Fruit fly (Drosophila melanogaster): ENCODE data around the gene CG32037.
A peak's percentile ranks its signal among the peaks of the same experiment; 100 is the strongest.

The CG32037 gene

DNA sequence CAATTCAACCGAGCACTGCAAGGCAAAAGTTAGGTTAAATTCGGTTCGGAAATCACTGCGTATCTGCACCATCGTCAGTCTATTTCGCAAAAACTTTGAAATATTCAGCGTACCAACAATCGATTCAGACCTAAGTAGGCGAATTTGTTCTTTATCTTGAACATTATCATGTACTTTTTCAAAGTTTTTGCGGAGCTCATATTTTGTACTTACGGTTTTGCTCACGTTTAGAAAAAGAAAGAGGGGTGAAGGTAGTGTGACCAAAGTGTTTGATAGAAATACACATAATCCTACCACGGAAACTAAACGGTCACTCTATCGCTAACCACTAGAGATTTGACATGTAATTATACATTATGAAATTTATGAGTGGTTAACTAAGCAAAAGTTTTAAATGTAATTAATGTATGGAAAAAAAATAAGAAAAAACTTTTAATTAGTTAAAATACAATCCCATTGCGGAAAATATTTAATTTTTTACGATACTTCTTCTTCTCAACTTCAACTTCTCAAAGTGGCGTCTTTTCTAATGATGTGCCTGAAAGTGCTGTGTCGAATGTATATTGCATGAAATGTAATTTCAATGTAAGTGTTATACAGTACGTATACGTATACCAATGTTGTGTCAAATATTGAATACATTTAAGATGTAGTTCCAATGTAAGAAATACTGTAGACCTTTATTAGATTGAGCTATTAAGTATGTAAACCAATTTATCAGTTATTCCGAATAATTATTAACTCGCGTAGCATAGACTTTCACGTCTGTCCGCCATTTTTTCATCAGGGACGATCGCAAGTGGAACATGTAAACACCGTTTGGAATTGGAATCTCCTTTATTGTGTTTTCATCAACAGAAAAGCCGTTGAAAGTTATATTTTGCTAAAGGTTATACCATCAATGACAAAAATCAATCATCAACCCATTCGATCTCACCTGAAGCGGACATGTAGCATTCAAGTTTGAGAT, 19.6 kb upstream of the CG32037 start, which contains the start of gene RpS9 (continued):
- no peak for TF ChIP-seq Usf (GFP tag; optimal IDR thresholded peaks at IDR 0.05)
- no peak for TF ChIP-seq kni (GFP tag; optimal IDR thresholded peaks at IDR 0.05)
- TF ChIP-seq CG10366 (GFP tag; IDR thresholded peaks at IDR 0.05): no peak
- no peak for TF ChIP-seq tll (GFP tag; optimal IDR thresholded peaks at IDR 0.05)
- TF ChIP-seq dimm (GFP tag; IDR thresholded peaks at IDR 0.05): no peak
- TF ChIP-seq twi (tag; optimal IDR thresholded peaks at IDR 0.05): no peak
- TF ChIP-seq Camta (GFP tag; optimal IDR thresholded peaks at IDR 0.05): peak; percentile 24
- TF ChIP-seq B-H1 (GFP tag; IDR thresholded peaks at IDR 0.05): no peak; the same call in 2 of the 3 replicates
- no peak for TF ChIP-seq ab (GFP tag; optimal IDR thresholded peaks at IDR 0.05)
- no peak for TF ChIP-seq CG15696 (tag; optimal IDR thresholded peaks at IDR 0.05)
- TF ChIP-seq wek (GFP tag; optimal IDR thresholded peaks at IDR 0.05): no peak
- TF ChIP-seq dpn (GFP tag; optimal IDR thresholded peaks at IDR 0.05): no peak
- TF ChIP-seq CG7987 (GFP tag; optimal IDR thresholded peaks at IDR 0.05): no peak
- TF ChIP-seq emc (GFP tag; optimal IDR thresholded peaks at IDR 0.05): no peak
- TF ChIP-seq sqz (GFP tag; optimal IDR thresholded peaks at IDR 0.05): peak; percentile 40
- TF ChIP-seq her (GFP tag; optimal IDR thresholded peaks at IDR 0.05): no peak
- peak; percentile 21 for TF ChIP-seq cwo (GFP tag; optimal IDR thresholded peaks at IDR 0.05)
- peak; percentile 24 for TF ChIP-seq lilli (GFP tag; optimal IDR thresholded peaks at IDR 0.05)
- no peak for TF ChIP-seq CG1602 (GFP tag; optimal IDR thresholded peaks at IDR 0.05)
- no peak for TF ChIP-seq CG15073 (GFP tag; optimal IDR thresholded peaks at IDR 0.05)
- peak; percentile 22; the same call in 1 of the 2 replicates for TF ChIP-seq stc (GFP tag; IDR thresholded peaks at IDR 0.05)
- TF ChIP-seq ase (GFP tag; IDR thresholded peaks at IDR 0.05): no peak
- no peak for TF ChIP-seq H15 (GFP tag; IDR thresholded peaks at IDR 0.05)
- no peak for TF ChIP-seq ERR (GFP tag; optimal IDR thresholded peaks at IDR 0.05)
- TF ChIP-seq CG18262 (tag; optimal IDR thresholded peaks at IDR 0.05): peak; percentile 45
- no peak for TF ChIP-seq CG10147 (GFP tag; optimal IDR thresholded peaks at IDR 0.05)
- no peak for TF ChIP-seq Bteb2 (GFP tag; optimal IDR thresholded peaks at IDR 0.05)
- TF ChIP-seq CG14050 (GFP tag; IDR thresholded peaks at IDR 0.05): no peak
- TF ChIP-seq Doc3 (GFP tag; IDR thresholded peaks at IDR 0.05; ENCODE audit: partially characterized antibody): no peak
- no peak for TF ChIP-seq peb (GFP tag; IDR thresholded peaks at IDR 0.05)
- TF ChIP-seq MTF-1 (GFP tag; optimal IDR thresholded peaks at IDR 0.05; ENCODE audit: borderline replicate concordance): no peak
- no peak for TF ChIP-seq grn (GFP tag; optimal IDR thresholded peaks at IDR 0.05)
- no peak for TF ChIP-seq schlank (tag; optimal IDR thresholded peaks at IDR 0.05)
- peak; percentile 46 for TF ChIP-seq Hmr (GFP tag; optimal IDR thresholded peaks at IDR 0.05)
- no peak for TF ChIP-seq tio (GFP tag; optimal IDR thresholded peaks at IDR 0.05)
- no peak for TF ChIP-seq Spps (tag; optimal IDR thresholded peaks at IDR 0.05)
- TF ChIP-seq Atf-2 (GFP tag; optimal IDR thresholded peaks at IDR 0.05): no peak
- TF ChIP-seq CG2678 (tag; optimal IDR thresholded peaks at IDR 0.05): peak; percentile 58
- TF ChIP-seq CG14965 (GFP tag; optimal IDR thresholded peaks at IDR 0.05; ENCODE audit: borderline replicate concordance): no peak
- TF ChIP-seq Ada2b (GFP tag; IDR thresholded peaks at IDR 0.05): no peak
- no peak for TF ChIP-seq gsb (GFP tag; IDR thresholded peaks at IDR 0.05)
- TF ChIP-seq HLH3B (GFP tag; IDR thresholded peaks at IDR 0.05): no peak
- TF ChIP-seq lov (optimal IDR thresholded peaks at IDR 0.05): no peak
- TF ChIP-seq lov (GFP tag; IDR thresholded peaks at IDR 0.05): no peak
- TF ChIP-seq esg (GFP tag; conservative IDR thresholded peaks at IDR 0.05): no peak
- TF ChIP-seq hb (GFP tag; IDR thresholded peaks at IDR 0.05; ENCODE audit: partially characterized antibody): no peak
- TF ChIP-seq Scr (GFP tag; IDR thresholded peaks at IDR 0.05; ENCODE audit: partially characterized antibody): peak; percentile 37; the same call in 1 of the 2 replicates
- peak; percentile 43 for TF ChIP-seq BtbVII (GFP tag; optimal IDR thresholded peaks at IDR 0.05)
- TF ChIP-seq CG4617 (GFP tag; optimal IDR thresholded peaks at IDR 0.05; ENCODE audit: borderline replicate concordance): no peak

All from whole organism, embryonic.